Fruit fly (Drosophila melanogaster): ENCODE measurements around the gene CG2217.

Gene CG2217

dm6 chr3R:30450224-30450623 lies 27.5 kb upstream of the CG2217 start:
- no peak for TF ChIP-seq Myc (optimal IDR thresholded peaks at IDR 0.05)
- TF ChIP-seq N (GFP tag; optimal IDR thresholded peaks at IDR 0.05), result no peak
- TF ChIP-seq Sp1 (GFP tag; optimal IDR thresholded peaks at IDR 0.05), result peak; percentile 66
- TF ChIP-seq pan (optimal IDR thresholded peaks at IDR 0.05), result no peak
- TF ChIP-seq lola (GFP tag; optimal IDR thresholded peaks at IDR 0.05), result no peak
- peak; percentile 50 for TF ChIP-seq dmrt93B (GFP tag; optimal IDR thresholded peaks at IDR 0.05)
- TF ChIP-seq ey (GFP tag; optimal IDR thresholded peaks at IDR 0.05), result peak; percentile 47
- TF ChIP-seq Rel (GFP tag; optimal IDR thresholded peaks at IDR 0.05), result peak; percentile 53
- TF ChIP-seq Rel (tag; optimal IDR thresholded peaks at IDR 0.05), result peak; percentile 19
- peak; percentile 98 for TF ChIP-seq tai (GFP tag; optimal IDR thresholded peaks at IDR 0.05)
- TF ChIP-seq CG9705 (GFP tag; optimal IDR thresholded peaks at IDR 0.05), result peak; percentile 29
- no peak for TF ChIP-seq usp (GFP tag; optimal IDR thresholded peaks at IDR 0.05)
- TF ChIP-seq Hr78 (GFP tag; optimal IDR thresholded peaks at IDR 0.05), result no peak
- peak; percentile 95 to 97 for TF ChIP-seq dl (GFP tag; optimal IDR thresholded peaks at IDR 0.05; ENCODE audit: insufficient read depth in 1 of 2, partially characterized antibody in 2 of 2)
- peak; percentile 90 for TF ChIP-seq CrebA (GFP tag; optimal IDR thresholded peaks at IDR 0.05; ENCODE audit: borderline replicate concordance)
- TF ChIP-seq sv (GFP tag; optimal IDR thresholded peaks at IDR 0.05), result peak; percentile 63
- no peak for TF ChIP-seq woc (GFP tag; optimal IDR thresholded peaks at IDR 0.05)
- peak; percentile 88 for TF ChIP-seq OdsH (GFP tag; optimal IDR thresholded peaks at IDR 0.05)
- peak; percentile 93 for TF ChIP-seq sage (GFP tag; optimal IDR thresholded peaks at IDR 0.05)
- TF ChIP-seq HLH106 (tag; optimal IDR thresholded peaks at IDR 0.05), result peak; percentile 40
- peak in 1 of 2 experiments; percentile 31 for TF ChIP-seq foxo (GFP tag; optimal IDR thresholded peaks at IDR 0.05)
- peak; percentile 95 for TF ChIP-seq dsf (GFP tag; optimal IDR thresholded peaks at IDR 0.05; ENCODE audit: borderline replicate concordance)
- TF ChIP-seq Jra (GFP tag; optimal IDR thresholded peaks at IDR 0.05), result peak; percentile 99
- peak; percentile 98 for TF ChIP-seq Dif (GFP tag; optimal IDR thresholded peaks at IDR 0.05; ENCODE audit: partially characterized antibody)
- peak; percentile 96 for TF ChIP-seq brk (GFP tag; optimal IDR thresholded peaks at IDR 0.05)
- TF ChIP-seq jim (GFP tag; optimal IDR thresholded peaks at IDR 0.05), result peak; percentile 99
- TF ChIP-seq psq (GFP tag; optimal IDR thresholded peaks at IDR 0.05), result peak; percentile 80
- no peak for TF ChIP-seq Abd-B (GFP tag; optimal IDR thresholded peaks at IDR 0.05)
- peak; percentile 95 for TF ChIP-seq h (GFP tag; optimal IDR thresholded peaks at IDR 0.05)
- peak; percentile 98 for TF ChIP-seq Hnf4 (GFP tag; optimal IDR thresholded peaks at IDR 0.05)
- peak; percentile 83 for TF ChIP-seq br (GFP tag; optimal IDR thresholded peaks at IDR 0.05)
- peak; percentile 73 for TF ChIP-seq Mio (GFP tag; optimal IDR thresholded peaks at IDR 0.05)
- no peak for TF ChIP-seq Dfd (GFP tag; optimal IDR thresholded peaks at IDR 0.05)
- peak; percentile 100 for TF ChIP-seq Hr83 (GFP tag; optimal IDR thresholded peaks at IDR 0.05; ENCODE audit: poor library complexity, severe bottlenecking)
- TF ChIP-seq fru (GFP tag; optimal IDR thresholded peaks at IDR 0.05), result peak; percentile 84
- no peak for TF ChIP-seq CG32264 (GFP tag; optimal IDR thresholded peaks at IDR 0.05)
- TF ChIP-seq GATAd (GFP tag; optimal IDR thresholded peaks at IDR 0.05), result peak; percentile 98
- TF ChIP-seq rgr (GFP tag; optimal IDR thresholded peaks at IDR 0.05), result peak; percentile 95
- peak; percentile 98 for TF ChIP-seq Vsx2 (GFP tag; optimal IDR thresholded peaks at IDR 0.05; ENCODE audit: partially characterized antibody)

- TF ChIP-seq Dfd (GFP tag; optimal IDR thresholded peaks at IDR 0.05) (no peak), CrebA (GFP tag; optimal IDR thresholded peaks at IDR 0.05; ENCODE audit: borderline replicate concordance) (peak; percentile 22)
Measured at dm6 chr3R:30449446-30449845, 26.7 kb upstream of the CG2217 start.

dm6 chr3R:30444946-30445345 lies 22.2 kb upstream of the CG2217 start, which contains the start of gene Osi23:
Gene Osi23 (minus strand): TSS chr3R:30445046.
- no peak for TF ChIP-seq dmrt93B (GFP tag; optimal IDR thresholded peaks at IDR 0.05)
- no peak for TF ChIP-seq foxo (GFP tag; optimal IDR thresholded peaks at IDR 0.05)
- no peak for TF ChIP-seq Mio (GFP tag; optimal IDR thresholded peaks at IDR 0.05)
- no peak for TF ChIP-seq Hr83 (GFP tag; optimal IDR thresholded peaks at IDR 0.05; ENCODE audit: poor library complexity, severe bottlenecking)
- no peak for TF ChIP-seq pan (optimal IDR thresholded peaks at IDR 0.05)
- TF ChIP-seq sage (GFP tag; optimal IDR thresholded peaks at IDR 0.05), result no peak
- TF ChIP-seq Dif (GFP tag; optimal IDR thresholded peaks at IDR 0.05; ENCODE audit: partially characterized antibody), result no peak
- no peak for TF ChIP-seq ey (GFP tag; optimal IDR thresholded peaks at IDR 0.05)
- no peak for TF ChIP-seq Dfd (GFP tag; optimal IDR thresholded peaks at IDR 0.05)
- no peak for TF ChIP-seq HLH106 (tag; optimal IDR thresholded peaks at IDR 0.05)
- no peak for TF ChIP-seq GATAd (GFP tag; optimal IDR thresholded peaks at IDR 0.05)
- no peak for TF ChIP-seq jim (GFP tag; optimal IDR thresholded peaks at IDR 0.05)
- no peak for TF ChIP-seq Sp1 (GFP tag; optimal IDR thresholded peaks at IDR 0.05)

Measured in whole organism, wandering third instar larva.